Fruit fly (Drosophila melanogaster) whole organism, embryonic: ENCODE measurements around the gene Tbc1d22.

Experiments used
- Adf1 ChIP-seq: fragments of 200-800 bp; sonication (Bioruptor generic); IDR thresholded peaks from 2 replicates; pipeline ENCODE4 v1.3.6; 2022; ENCODE audit warnings: missing biosample characterization, missing genetic modification characterization
- BEAF-32 ChIP-seq: fragments of 200-800 bp; sonication (Bioruptor generic); optimal IDR thresholded peaks from 3 replicates; lab custom pipeline; 2017; ENCODE audit warnings: missing biosample characterization, missing genetic modification characterization, mild to moderate bottlenecking, moderate library complexity, missing genetic modification reagents
- CG11093 ChIP-seq: fragments of 200-800 bp; sonication (Bioruptor generic); IDR thresholded peaks from 3 replicates; pipeline ENCODE4 v1.3.6; 2022; ENCODE audit warnings: missing biosample characterization, missing genetic modification characterization
- CG12104 ChIP-seq: fragments of 200-800 bp; sonication (Bioruptor generic); optimal IDR thresholded peaks from 3 replicates; lab custom pipeline; 2016; ENCODE audit warnings: missing biosample characterization, missing genetic modification characterization
- CG12744 ChIP-seq: fragments of 200-800 bp; sonication (Bioruptor generic); optimal IDR thresholded peaks from 2 replicates; lab custom pipeline; 2016; ENCODE audit warnings: missing biosample characterization, missing genetic modification characterization
- CG12942 ChIP-seq: fragments of 200-800 bp; sonication (Bioruptor generic); optimal IDR thresholded peaks from 3 replicates; lab custom pipeline; 2016; ENCODE audit warnings: missing biosample characterization, missing genetic modification characterization
- CG15269 ChIP-seq: fragments of 200-800 bp; sonication (Bioruptor generic); optimal IDR thresholded peaks from 2 replicates; lab custom pipeline; 2018; ENCODE audit warnings: missing biosample characterization, mild to moderate bottlenecking, missing genetic modification characterization, moderate library complexity
- CG15696 ChIP-seq: fragments of 200-800 bp; sonication (Bioruptor generic); optimal IDR thresholded peaks from 2 replicates; lab custom pipeline; 2019; ENCODE audit warnings: missing biosample characterization, mild to moderate bottlenecking, missing genetic modification characterization, moderate library complexity
- CG1603 ChIP-seq: fragments of 200-800 bp; sonication (Bioruptor generic); optimal IDR thresholded peaks from 2 replicates; lab custom pipeline; 2019; ENCODE audit warnings: missing biosample characterization, mild to moderate bottlenecking, missing genetic modification characterization, moderate library complexity
- CG16813 ChIP-seq: fragments of 200-800 bp; sonication (Bioruptor generic); IDR thresholded peaks from 3 replicates; pipeline ENCODE4 v1.3.6; 2022; ENCODE audit warnings: missing biosample characterization, missing genetic modification characterization; ENCODE audit not compliant: partially characterized antibody
- CG17802 ChIP-seq: fragments of 200-800 bp; sonication (Bioruptor generic); optimal IDR thresholded peaks from 2 replicates; lab custom pipeline; 2018; ENCODE audit warnings: missing biosample characterization, mild to moderate bottlenecking, missing genetic modification characterization, moderate library complexity
- CG2678 ChIP-seq: fragments of 200-800 bp; sonication (Bioruptor generic); optimal IDR thresholded peaks from 3 replicates; lab custom pipeline; 2019; ENCODE audit warnings: missing biosample characterization, mild to moderate bottlenecking, missing genetic modification characterization, moderate library complexity
- CG2712 ChIP-seq: fragments of 200-800 bp; optimal IDR thresholded peaks from 3 replicates; lab custom pipeline; 2019; ENCODE audit warnings: missing biosample characterization, mild to moderate bottlenecking, missing genetic modification characterization, moderate library complexity
- CG31388 ChIP-seq: fragments of 200-800 bp; sonication (Bioruptor generic); optimal IDR thresholded peaks from 2 replicates; lab custom pipeline; 2016; ENCODE audit warnings: missing biosample characterization, missing genetic modification characterization
- CG34224 ChIP-seq: fragments of 200-800 bp; sonication (Bioruptor generic); IDR thresholded peaks from 3 replicates; pipeline ENCODE4 v1.3.6; 2022; ENCODE audit warnings: missing biosample characterization, missing genetic modification characterization; ENCODE audit not compliant: partially characterized antibody
- CG6175 ChIP-seq: fragments of 200-800 bp; sonication (Bioruptor generic); IDR thresholded peaks from 3 replicates; pipeline ENCODE4 v1.3.6; 2022; ENCODE audit warnings: missing biosample characterization, missing genetic modification characterization
- CG6272 ChIP-seq: fragments of 200-800 bp; sonication (Bioruptor generic); IDR thresholded peaks from 2 replicates; pipeline ENCODE4 v1.3.6; 2022; ENCODE audit warnings: missing biosample characterization, missing genetic modification characterization
- CG6854 ChIP-seq: fragments of 200-800 bp; sonication (Bioruptor generic); optimal IDR thresholded peaks from 3 replicates; lab custom pipeline; 2017; ENCODE audit warnings: missing biosample characterization, mild to moderate bottlenecking, missing genetic modification characterization
- Camta ChIP-seq: fragments of 200-800 bp; sonication (Bioruptor generic); optimal IDR thresholded peaks from 2 replicates; lab custom pipeline; 2016; ENCODE audit warnings: missing biosample characterization, missing genetic modification characterization
- Dfd ChIP-seq, 2 experiments: fragments of >200 bp; optimal IDR thresholded peaks; 2 replicates each; lab custom pipeline; 2017; ENCODE audit warnings: missing biosample characterization in 2 of 2, missing genetic modification characterization in 2 of 2
- Dip2 ChIP-seq: fragments of 200-800 bp; sonication (Bioruptor generic); IDR thresholded peaks from 2 replicates; pipeline ENCODE4 v1.3.6; 2022; ENCODE audit warnings: missing biosample characterization, missing genetic modification characterization
- Hmx ChIP-seq: fragments of 200-800 bp; sonication (Bioruptor generic); optimal IDR thresholded peaks from 2 replicates; lab custom pipeline; 2016; ENCODE audit warnings: missing biosample characterization, missing genetic modification characterization
- Hr39 ChIP-seq: fragments of >200 bp; optimal IDR thresholded peaks from 2 replicates; lab custom pipeline; 2017
- Hr51 ChIP-seq, 2 experiments: fragments of 200-800 bp; sonication (Bioruptor generic); optimal IDR thresholded peaks; 2 replicates in 1 of 2; 3 replicates in 1 of 2; lab custom pipeline; 2016 to 2018; ENCODE audit warnings: missing biosample characterization in 2 of 2, missing genetic modification characterization in 2 of 2, mild to moderate bottlenecking in 1 of 2, moderate library complexity in 1 of 2
- Jarid2 ChIP-seq: fragments of 200-800 bp; sonication (Bioruptor generic); optimal IDR thresholded peaks from 3 replicates; lab custom pipeline; 2017; ENCODE audit warnings: mild to moderate bottlenecking, missing biosample characterization, missing genetic modification reagents, missing genetic modification characterization
- Kr ChIP-seq: fragments of 200-800 bp; sonication (Bioruptor generic); optimal IDR thresholded peaks from 2 replicates; lab custom pipeline; 2017; ENCODE audit warnings: missing biosample characterization, mild to moderate bottlenecking, missing genetic modification characterization
- Oaz ChIP-seq: fragments of 200-800 bp; sonication (Bioruptor generic); IDR thresholded peaks from 2 replicates; pipeline ENCODE4 v1.3.6; 2022; ENCODE audit warnings: missing biosample characterization, missing genetic modification characterization
- Pdp1 ChIP-seq, 2 experiments: fragments of 200-800 bp; sonication (Bioruptor generic); optimal IDR thresholded peaks; 3 replicates each; lab custom pipeline; 2016; ENCODE audit warnings: missing biosample characterization in 2 of 2, missing genetic modification characterization in 2 of 2, mild to moderate bottlenecking in 1 of 2, moderate library complexity in 1 of 2
- Sox100B ChIP-seq: fragments of 200-800 bp; sonication (Bioruptor generic); optimal IDR thresholded peaks from 3 replicates; lab custom pipeline; 2018; ENCODE audit warnings: missing biosample characterization, mild to moderate bottlenecking, missing genetic modification characterization
- al ChIP-seq: fragments of 200-800 bp; sonication (Bioruptor generic); IDR thresholded peaks from 2 replicates; pipeline ENCODE4 v1.3.6; 2022; ENCODE audit warnings: missing biosample characterization, missing genetic modification characterization
- bbx ChIP-seq: fragments of 200-800 bp; sonication (Bioruptor generic); IDR thresholded peaks from 2 replicates; pipeline ENCODE4 v1.3.6; 2022; ENCODE audit warnings: missing biosample characterization, missing genetic modification characterization; ENCODE audit not compliant: partially characterized antibody
- bowl ChIP-seq: fragments of 200-800 bp; sonication (Bioruptor generic); IDR thresholded peaks from 2 replicates; pipeline ENCODE4 v1.3.6; 2022; ENCODE audit warnings: missing biosample characterization, missing genetic modification characterization
- cad ChIP-seq: fragments of >200 bp; optimal IDR thresholded peaks from 2 replicates; lab custom pipeline; 2017; ENCODE audit warnings: missing biosample characterization, missing genetic modification characterization
- caup ChIP-seq: fragments of 200-800 bp; sonication (Bioruptor generic); optimal IDR thresholded peaks from 3 replicates; lab custom pipeline; 2017; ENCODE audit warnings: missing biosample characterization, mild to moderate bottlenecking, missing genetic modification characterization, moderate library complexity; ENCODE audit not compliant: severe bottlenecking
- chm ChIP-seq: fragments of 200-800 bp; sonication (Bioruptor generic); IDR thresholded peaks from 2 replicates; pipeline ENCODE4 v1.3.6; 2022; ENCODE audit warnings: missing biosample characterization, missing genetic modification characterization
- crol ChIP-seq: fragments of 200-800 bp; sonication (Bioruptor generic); IDR thresholded peaks from 2 replicates; pipeline ENCODE4 v1.3.6; 2022; ENCODE audit warnings: missing biosample characterization, missing genetic modification characterization
- ewg ChIP-seq: fragments of 200-800 bp; sonication (Bioruptor generic); optimal IDR thresholded peaks from 3 replicates; lab custom pipeline; 2017; ENCODE audit warnings: mild to moderate bottlenecking, missing biosample characterization, missing genetic modification reagents, missing genetic modification characterization
- ham ChIP-seq: fragments of 200-800 bp; sonication (Bioruptor generic); IDR thresholded peaks from 2 replicates; pipeline ENCODE4 v1.3.6; 2022; ENCODE audit warnings: missing biosample characterization, missing genetic modification characterization
- hb ChIP-seq: fragments of 200-800 bp; sonication (Bioruptor generic); IDR thresholded peaks from 3 replicates; pipeline ENCODE4 v1.3.6; 2022; ENCODE audit warnings: missing biosample characterization, missing genetic modification characterization; ENCODE audit not compliant: partially characterized antibody
- hbn ChIP-seq: fragments of 200-800 bp; sonication (Bioruptor generic); IDR thresholded peaks from 2 replicates; pipeline ENCODE4 v1.3.6; 2022; ENCODE audit warnings: missing biosample characterization, missing genetic modification characterization; ENCODE audit not compliant: partially characterized antibody
- lmd ChIP-seq: fragments of 200-800 bp; sonication (Bioruptor generic); IDR thresholded peaks from 2 replicates; pipeline ENCODE4 v1.3.6; 2022; ENCODE audit warnings: missing biosample characterization, missing genetic modification characterization
- peb ChIP-seq: fragments of 200-800 bp; sonication (Bioruptor generic); IDR thresholded peaks from 2 replicates; pipeline ENCODE4 v1.3.6; 2022; ENCODE audit warnings: missing biosample characterization, missing genetic modification characterization
- ranshi ChIP-seq: fragments of 200-800 bp; sonication (Bioruptor generic); IDR thresholded peaks from 2 replicates; pipeline ENCODE4 v1.3.6; 2022; ENCODE audit warnings: missing biosample characterization, missing genetic modification characterization
- rib ChIP-seq: fragments of 200-800 bp; sonication (Bioruptor generic); IDR thresholded peaks from 2 replicates; pipeline ENCODE4 v1.3.6; 2022; ENCODE audit warnings: missing biosample characterization, missing genetic modification characterization
- sim ChIP-seq: fragments of 200-800 bp; sonication (Bioruptor generic); IDR thresholded peaks from 2 replicates; pipeline ENCODE4 v1.3.6; 2022; ENCODE audit warnings: missing biosample characterization, missing genetic modification characterization
- slp2 ChIP-seq: fragments of 200-800 bp; sonication (Bioruptor generic); optimal IDR thresholded peaks from 2 replicates; lab custom pipeline; 2016; ENCODE audit warnings: missing biosample characterization, missing genetic modification characterization
- so ChIP-seq: fragments of 200-800 bp; sonication (Bioruptor generic); IDR thresholded peaks from 3 replicates; pipeline ENCODE4 v1.3.6; 2022; ENCODE audit warnings: missing biosample characterization, missing genetic modification characterization
- tna ChIP-seq: fragments of 200-800 bp; sonication (Bioruptor generic); IDR thresholded peaks from 2 replicates; pipeline ENCODE4 v1.3.6; 2022; ENCODE audit warnings: missing biosample characterization, missing genetic modification characterization; ENCODE audit not compliant: partially characterized antibody
- zen ChIP-seq: fragments of 200-800 bp; sonication (Bioruptor generic); optimal IDR thresholded peaks from 3 replicates; lab custom pipeline; 2018; ENCODE audit warnings: missing biosample characterization, mild to moderate bottlenecking, missing genetic modification characterization, moderate library complexity
- zen2 ChIP-seq: fragments of 200-800 bp; sonication (Bioruptor generic); IDR thresholded peaks from 3 replicates; pipeline ENCODE4 v1.3.6; 2022; ENCODE audit warnings: missing biosample characterization, missing genetic modification characterization; ENCODE audit not compliant: partially characterized antibody

Tbc1d22 gene

dm6 chr3R:21111046-21111480, 9.1 kb downstream of the Tbc1d22 start, which contains the start of gene Rab11 (continued):
- peak; percentile 81 for TF ChIP-seq hb
- TF ChIP-seq CG2678 (tag; lab: Kevin White, UChicago) = peak; percentile 68
- TF ChIP-seq CG31388 (GFP tag; lab: Kevin White, UChicago) = no peak
- no peak for TF ChIP-seq CG17802
- TF ChIP-seq chm (GFP tag; lab: Robert Waterston, UW) = no peak
- no peak; the same call in 1 of the 2 replicates for TF ChIP-seq ranshi
- TF ChIP-seq Jarid2 = no peak
- TF ChIP-seq zen2 = peak; percentile 81; the same call in 1 of the 3 replicates
- TF ChIP-seq caup = peak; percentile 36
- TF ChIP-seq bbx (GFP tag; lab: Robert Waterston, UW) = peak; percentile 88
- no peak for TF ChIP-seq Hr39 (lab: Kevin White, UChicago)
- TF ChIP-seq cad = no peak
- peak; percentile 67 for TF ChIP-seq tna (GFP tag; lab: Robert Waterston, UW)
- TF ChIP-seq CG6854 (GFP tag; lab: Kevin White, UChicago) = no peak
- no peak for TF ChIP-seq bowl
- no peak for TF ChIP-seq slp2 (GFP tag; lab: Kevin White, UChicago)
- no peak for TF ChIP-seq Dfd (GFP tag; optimal IDR thresholded peaks at IDR 0.05; lab: Kevin White, UChicago)
- no peak for TF ChIP-seq peb
- peak; percentile 93 for TF ChIP-seq BEAF-32
- peak; percentile 32 for TF ChIP-seq Sox100B (GFP tag; lab: Kevin White, UChicago)
- TF ChIP-seq Hr51 (GFP tag; optimal IDR thresholded peaks at IDR 0.05; lab: Kevin White, UChicago) = peak in 1 of 2 experiments; percentile 54
- peak; percentile 91 for TF ChIP-seq CG16813 (GFP tag; lab: Robert Waterston, UW)
- TF ChIP-seq lmd = no peak; the same call in 1 of the 2 replicates
- peak; percentile 63 for TF ChIP-seq CG2712 (tag; lab: Kevin White, UChicago)
- no peak for TF ChIP-seq Dip2
- TF ChIP-seq CG6272 (GFP tag; lab: Robert Waterston, UW) = peak; percentile 34; the same call in 1 of the 2 replicates
- TF ChIP-seq CG12942 (GFP tag; lab: Kevin White, UChicago) = peak; percentile 2
- peak; percentile 16 for TF ChIP-seq ewg (GFP tag; lab: Kevin White, UChicago)
- peak; percentile 54 for TF ChIP-seq CG12104
- TF ChIP-seq so (GFP tag; lab: Robert Waterston, UW) = no peak
- no peak for TF ChIP-seq Kr (GFP tag; lab: Kevin White, UChicago)
- TF ChIP-seq ham (GFP tag; lab: Robert Waterston, UW) = no peak
- peak; percentile 12 for TF ChIP-seq CG1603 (tag; lab: Kevin White, UChicago)
- peak; percentile 45 for TF ChIP-seq CG15269 (tag; lab: Kevin White, UChicago)
- TF ChIP-seq Camta (GFP tag; lab: Kevin White, UChicago) = peak; percentile 23
- 0 out of 2 replicates have a peak, but pooled peaks have one; percentile 9 for TF ChIP-seq Oaz
- TF ChIP-seq hbn = peak; percentile 86
- TF ChIP-seq Hmx = peak; percentile 14
- no peak for TF ChIP-seq CG6175 (GFP tag; lab: Robert Waterston, UW)
- no peak for TF ChIP-seq rib
- peak; percentile 36 to 44 for TF ChIP-seq Pdp1 (GFP tag; optimal IDR thresholded peaks at IDR 0.05; lab: Kevin White, UChicago)
- no peak for TF ChIP-seq CG11093
- TF ChIP-seq Adf1 (GFP tag; lab: Robert Waterston, UW) = no peak
- TF ChIP-seq al (GFP tag; lab: Robert Waterston, UW) = peak; percentile 38; the same call in 1 of the 2 replicates
- no peak for TF ChIP-seq CG12744 (GFP tag; lab: Kevin White, UChicago)
- peak; percentile 87 for TF ChIP-seq CG34224 (GFP tag; lab: Robert Waterston, UW)
- no peak for TF ChIP-seq sim (GFP tag; lab: Robert Waterston, UW)
- no peak for TF ChIP-seq crol (GFP tag; lab: Robert Waterston, UW)
- peak; percentile 57 for TF ChIP-seq CG15696 (tag; lab: Kevin White, UChicago)
- TF ChIP-seq zen (tag; lab: Kevin White, UChicago) = peak; percentile 12
